Fruit fly (Drosophila melanogaster) whole organism, embryonic: ENCODE measurements around the gene opa.

Experiments used
- CG10321 ChIP-seq: fragments of 200-800 bp; sonication (Bioruptor generic); IDR thresholded peaks from 2 replicates; pipeline ENCODE4 v1.3.6; 2022; ENCODE audit warnings: missing biosample characterization, missing genetic modification characterization
- CG10543 ChIP-seq: fragments of 200-800 bp; sonication (Bioruptor generic); optimal IDR thresholded peaks from 3 replicates; lab custom pipeline; 2017; ENCODE audit warnings: missing biosample characterization, mild to moderate bottlenecking, missing genetic modification characterization, moderate library complexity
- CG10959 ChIP-seq: fragments of 200-800 bp; sonication (Bioruptor generic); IDR thresholded peaks from 2 replicates; pipeline ENCODE4 v1.3.6; 2022; ENCODE audit warnings: missing biosample characterization, missing genetic modification characterization
- CG12219 ChIP-seq: fragments of 200-800 bp; sonication (Bioruptor generic); optimal IDR thresholded peaks from 3 replicates; lab custom pipeline; 2018; ENCODE audit warnings: missing biosample characterization, mild to moderate bottlenecking, missing genetic modification characterization
- CG12769 ChIP-seq: fragments of 200-800 bp; sonication (Bioruptor generic); optimal IDR thresholded peaks from 2 replicates; lab custom pipeline; 2019; ENCODE audit warnings: missing biosample characterization, mild to moderate bottlenecking, missing genetic modification characterization, moderate library complexity
- CG13296 ChIP-seq: fragments of 200-800 bp; sonication (Bioruptor generic); optimal IDR thresholded peaks from 3 replicates; lab custom pipeline; 2018; ENCODE audit warnings: missing biosample characterization, mild to moderate bottlenecking, missing genetic modification characterization
- CG13894 ChIP-seq: fragments of 200-800 bp; sonication (Bioruptor generic); optimal IDR thresholded peaks from 3 replicates; lab custom pipeline; 2018; ENCODE audit warnings: missing biosample characterization, mild to moderate bottlenecking, missing genetic modification characterization, moderate library complexity
- CG15073 ChIP-seq: fragments of 200-800 bp; sonication (Bioruptor generic); optimal IDR thresholded peaks from 2 replicates; lab custom pipeline; 2016; ENCODE audit warnings: missing biosample characterization, missing genetic modification characterization
- CG17359 ChIP-seq: fragments of 200-800 bp; sonication (Bioruptor generic); optimal IDR thresholded peaks from 3 replicates; lab custom pipeline; 2018; ENCODE audit warnings: missing biosample characterization, mild to moderate bottlenecking, missing genetic modification characterization, moderate library complexity
- CG3163 ChIP-seq: fragments of 200-800 bp; sonication (Bioruptor generic); optimal IDR thresholded peaks from 3 replicates; lab custom pipeline; 2016; ENCODE audit warnings: missing biosample characterization, missing genetic modification characterization
- CG34422 ChIP-seq: fragments of 200-800 bp; sonication (Bioruptor generic); IDR thresholded peaks from 3 replicates; pipeline ENCODE4 v1.3.6; 2022; ENCODE audit warnings: missing biosample characterization, missing genetic modification characterization
- CG4707 ChIP-seq: fragments of 200-800 bp; sonication (Bioruptor generic); optimal IDR thresholded peaks from 2 replicates; lab custom pipeline; 2018; ENCODE audit warnings: missing biosample characterization, mild to moderate bottlenecking, missing genetic modification characterization, moderate library complexity
- CG4820 ChIP-seq: fragments of 200-800 bp; sonication (Bioruptor generic); optimal IDR thresholded peaks from 3 replicates; lab custom pipeline; 2016; ENCODE audit warnings: missing biosample characterization, missing genetic modification characterization
- CG6689 ChIP-seq: fragments of 200-800 bp; sonication (Bioruptor generic); IDR thresholded peaks from 2 replicates; pipeline ENCODE4 v1.3.6; 2022; ENCODE audit warnings: missing biosample characterization, missing genetic modification characterization
- CG6791 ChIP-seq: fragments of 200-800 bp; sonication (Bioruptor generic); IDR thresholded peaks from 3 replicates; pipeline ENCODE4 v1.3.6; 2022; ENCODE audit warnings: missing biosample characterization, missing genetic modification characterization; ENCODE audit not compliant: partially characterized antibody
- CG7271 ChIP-seq: fragments of 200-800 bp; sonication (Bioruptor generic); optimal IDR thresholded peaks from 2 replicates; lab custom pipeline; 2018; ENCODE audit warnings: missing biosample characterization, mild to moderate bottlenecking, missing genetic modification characterization, moderate library complexity
- CG7745 ChIP-seq: fragments of 200-800 bp; sonication (Bioruptor generic); optimal IDR thresholded peaks from 2 replicates; lab custom pipeline; 2018; ENCODE audit warnings: missing biosample characterization, mild to moderate bottlenecking, missing genetic modification characterization, moderate library complexity
- Chrac-16 ChIP-seq: fragments of 200-800 bp; sonication (Bioruptor generic); optimal IDR thresholded peaks from 3 replicates; lab custom pipeline; 2016; ENCODE audit warnings: missing biosample characterization, missing genetic modification characterization
- CrebB ChIP-seq: fragments of 200-800 bp; sonication (Bioruptor generic); optimal IDR thresholded peaks from 3 replicates; lab custom pipeline; 2018; ENCODE audit warnings: missing biosample characterization, mild to moderate bottlenecking, missing genetic modification characterization
- Dfd ChIP-seq, 2 experiments: fragments of >200 bp; optimal IDR thresholded peaks; 2 replicates each; lab custom pipeline; 2017; ENCODE audit warnings: missing biosample characterization in 2 of 2, missing genetic modification characterization in 2 of 2
- HHEX ChIP-seq: fragments of 200-800 bp; sonication (Bioruptor generic); optimal IDR thresholded peaks from 3 replicates; lab custom pipeline; 2017; ENCODE audit warnings: missing biosample characterization, mild to moderate bottlenecking, missing genetic modification characterization, missing genetic modification reagents
- Hmx ChIP-seq: fragments of 200-800 bp; sonication (Bioruptor generic); optimal IDR thresholded peaks from 2 replicates; lab custom pipeline; 2016; ENCODE audit warnings: missing biosample characterization, missing genetic modification characterization
- Med ChIP-seq: fragments of 200-800 bp; sonication (Bioruptor generic); peaks from one replicate; lab custom pipeline; 2016; ENCODE audit warnings: missing biosample characterization, missing genetic modification characterization, mild to moderate bottlenecking, inconsistent platforms, moderate library complexity
- Opbp ChIP-seq: fragments of 200-800 bp; sonication (Bioruptor generic); IDR thresholded peaks from 3 replicates; pipeline ENCODE4 v1.3.6; 2022; ENCODE audit warnings: missing biosample characterization, missing genetic modification characterization; ENCODE audit not compliant: partially characterized antibody
- Poxn ChIP-seq: fragments of 200-800 bp; sonication (Bioruptor generic); IDR thresholded peaks from 2 replicates; pipeline ENCODE4 v1.3.6; 2022; ENCODE audit warnings: missing biosample characterization, missing genetic modification characterization
- Rx ChIP-seq: fragments of 200-800 bp; sonication (Bioruptor generic); IDR thresholded peaks from 2 replicates; pipeline ENCODE4 v1.3.6; 2022; ENCODE audit warnings: missing biosample characterization, missing genetic modification characterization
- Side ChIP-seq: fragments of 200-800 bp; sonication (Bioruptor generic); optimal IDR thresholded peaks from 2 replicates; lab custom pipeline; 2016; ENCODE audit warnings: missing biosample characterization, missing genetic modification characterization
- Sry-δ ChIP-seq: fragments of 200-800 bp; sonication (Bioruptor generic); optimal IDR thresholded peaks from 2 replicates; lab custom pipeline; 2016; ENCODE audit warnings: missing biosample characterization, missing genetic modification characterization
- Ssrp ChIP-seq: fragments of 200-800 bp; sonication (Bioruptor generic); optimal IDR thresholded peaks from 2 replicates; lab custom pipeline; 2018; ENCODE audit warnings: missing biosample characterization, mild to moderate bottlenecking, missing genetic modification characterization, moderate library complexity
- amos ChIP-seq: fragments of 200-800 bp; sonication (Bioruptor generic); IDR thresholded peaks from 2 replicates; pipeline ENCODE4 v1.3.6; 2022; ENCODE audit warnings: missing biosample characterization, missing genetic modification characterization; ENCODE audit not compliant: partially characterized antibody
- aop ChIP-seq: fragments of 200-800 bp; sonication (Bioruptor generic); IDR thresholded peaks from 2 replicates; pipeline ENCODE4 v1.3.6; 2022; ENCODE audit warnings: missing biosample characterization, missing genetic modification characterization
- bbx ChIP-seq: fragments of 200-800 bp; sonication (Bioruptor generic); IDR thresholded peaks from 2 replicates; pipeline ENCODE4 v1.3.6; 2022; ENCODE audit warnings: missing biosample characterization, missing genetic modification characterization; ENCODE audit not compliant: partially characterized antibody
- cas ChIP-seq: fragments of 200-800 bp; sonication (Bioruptor generic); IDR thresholded peaks from 2 replicates; pipeline ENCODE4 v1.3.6; 2022; ENCODE audit warnings: missing biosample characterization, missing genetic modification characterization
- chinmo ChIP-seq: fragments of 200-800 bp; sonication (Bioruptor generic); IDR thresholded peaks from 4 replicates; pipeline ENCODE4 v1.3.6; 2022; ENCODE audit warnings: missing biosample characterization, missing genetic modification characterization; ENCODE audit not compliant: partially characterized antibody
- ci ChIP-seq: fragments of 200-800 bp; sonication (Bioruptor generic); IDR thresholded peaks from 3 replicates; pipeline ENCODE4 v1.3.6; 2022; ENCODE audit warnings: missing biosample characterization, missing genetic modification characterization
- gce ChIP-seq: fragments of 200-800 bp; sonication (Bioruptor generic); IDR thresholded peaks from 3 replicates; pipeline ENCODE4 v1.3.6; 2022; ENCODE audit warnings: missing biosample characterization, missing genetic modification characterization
- her ChIP-seq: fragments of 200-800 bp; sonication (Bioruptor generic); optimal IDR thresholded peaks from 2 replicates; lab custom pipeline; 2016; ENCODE audit warnings: missing biosample characterization, missing genetic modification characterization
- kah ChIP-seq: fragments of 200-800 bp; sonication (Bioruptor generic); optimal IDR thresholded peaks from 2 replicates; lab custom pipeline; 2018; ENCODE audit warnings: missing biosample characterization, mild to moderate bottlenecking, missing genetic modification characterization
- nom ChIP-seq: fragments of 200-800 bp; sonication (Bioruptor generic); optimal IDR thresholded peaks from 2 replicates; lab custom pipeline; 2017; ENCODE audit warnings: missing biosample characterization, missing genetic modification characterization, mild to moderate bottlenecking, moderate library complexity, missing genetic modification reagents
- onecut ChIP-seq: fragments of 200-800 bp; sonication (Bioruptor generic); IDR thresholded peaks from 2 replicates; pipeline ENCODE4 v1.3.6; 2022; ENCODE audit warnings: missing biosample characterization, missing genetic modification characterization
- psq ChIP-seq: fragments of 200-800 bp; sonication (Bioruptor generic); optimal IDR thresholded peaks from 2 replicates; lab custom pipeline; 2017; ENCODE audit warnings: missing biosample characterization, missing genetic modification characterization
- pzg ChIP-seq: fragments of 200-800 bp; sonication (Bioruptor generic); optimal IDR thresholded peaks from 3 replicates; lab custom pipeline; 2018; ENCODE audit warnings: missing biosample characterization, mild to moderate bottlenecking, missing genetic modification characterization, moderate library complexity
- row ChIP-seq: fragments of 200-800 bp; sonication (Bioruptor generic); IDR thresholded peaks from 3 replicates; pipeline ENCODE4 v1.3.6; 2022; ENCODE audit warnings: missing biosample characterization, missing genetic modification characterization
- sd ChIP-seq: fragments of 200-800 bp; sonication (Bioruptor generic); optimal IDR thresholded peaks from 3 replicates; lab custom pipeline; 2018; ENCODE audit warnings: missing biosample characterization, mild to moderate bottlenecking, missing genetic modification characterization, moderate library complexity
- seq ChIP-seq: fragments of 200-800 bp; sonication (Bioruptor generic); IDR thresholded peaks from 2 replicates; pipeline ENCODE4 v1.3.6; 2022; ENCODE audit warnings: missing biosample characterization, missing genetic modification characterization
- sug ChIP-seq: fragments of 200-800 bp; optimal IDR thresholded peaks from 2 replicates; lab custom pipeline; 2019; ENCODE audit warnings: missing biosample characterization, mild to moderate bottlenecking, missing genetic modification characterization, moderate library complexity
- vfl ChIP-seq: fragments of 200-800 bp; sonication (Bioruptor generic); optimal IDR thresholded peaks from 2 replicates; lab custom pipeline; 2016; ENCODE audit warnings: missing biosample characterization, missing genetic modification characterization
- zen2 ChIP-seq: fragments of 200-800 bp; sonication (Bioruptor generic); IDR thresholded peaks from 3 replicates; pipeline ENCODE4 v1.3.6; 2022; ENCODE audit warnings: missing biosample characterization, missing genetic modification characterization; ENCODE audit not compliant: partially characterized antibody

Gene opa

dm6 chr3R:4809944-4810653 lies 42.5 kb upstream of the opa start (continued):
- TF ChIP-seq CG34422 (GFP tag; lab: Robert Waterston, UW) (0 out of 3 replicates have a peak, but pooled peaks have one; percentile 40), amos (GFP tag; lab: Robert Waterston, UW) (peak; percentile 30; the same call in 1 of the 2 replicates), seq (GFP tag; lab: Robert Waterston, UW) (no peak), Ssrp (no peak), psq (GFP tag; lab: Kevin White, UChicago) (peak; percentile 67), vfl (GFP tag; lab: Kevin White, UChicago) (no peak), CG17359 (tag; lab: Kevin White, UChicago) (no peak), CG4820 (GFP tag; lab: Kevin White, UChicago) (peak; percentile 28), Opbp (GFP tag; lab: Robert Waterston, UW) (0 out of 3 replicates have a peak, but pooled peaks have one; percentile 48), CG15073 (GFP tag; lab: Kevin White, UChicago) (no peak), Side (no peak), sug (tag; lab: Kevin White, UChicago) (peak; percentile 63), aop (GFP tag; lab: Robert Waterston, UW) (peak; percentile 75; the same call in 1 of the 2 replicates), CG10543 (GFP tag; lab: Kevin White, UChicago) (peak; percentile 53), CG13296 (GFP tag; lab: Kevin White, UChicago) (peak; percentile 3), CG6689 (GFP tag; lab: Robert Waterston, UW) (no peak), pzg (GFP tag; lab: Kevin White, UChicago) (no peak), cas (GFP tag; lab: Robert Waterston, UW) (no peak), Hmx (GFP tag; lab: Kevin White, UChicago) (no peak), her (no peak), CrebB (tag; lab: Kevin White, UChicago) (peak; percentile 23), CG10959 (GFP tag; lab: Robert Waterston, UW) (no peak), Chrac-16 (GFP tag; lab: Kevin White, UChicago) (no peak), CG13894 (peak; percentile 49), bbx (GFP tag; lab: Robert Waterston, UW) (peak; percentile 24; the same call in 1 of the 2 replicates), Poxn (GFP tag; lab: Robert Waterston, UW) (no peak), kah (GFP tag; lab: Kevin White, UChicago) (no peak), CG7271 (tag; lab: Kevin White, UChicago) (no peak), HHEX (no peak), CG10321 (GFP tag; lab: Robert Waterston, UW) (no peak), gce (GFP tag; lab: Robert Waterston, UW) (peak; percentile 14; the same call in 1 of the 3 replicates), CG12219 (GFP tag; lab: Kevin White, UChicago) (peak; percentile 2), CG7745 (tag; lab: Kevin White, UChicago) (no peak), Sry-δ (GFP tag; lab: Kevin White, UChicago) (no peak), chinmo (peak; percentile 90; the same call in 3 of the 4 replicates), CG12769 (tag; lab: Kevin White, UChicago) (peak; percentile 51), CG4707 (GFP tag; lab: Kevin White, UChicago) (no peak), Rx (no peak), nom (GFP tag; lab: Kevin White, UChicago) (peak; percentile 82), ci (GFP tag; lab: Robert Waterston, UW) (no peak; the same call in 2 of the 3 replicates), CG3163 (GFP tag; lab: Kevin White, UChicago) (peak; percentile 29), sd (tag; lab: Kevin White, UChicago) (peak; percentile 27), zen2 (GFP tag; lab: Robert Waterston, UW) (peak; percentile 38; the same call in 1 of the 3 replicates), onecut (GFP tag; lab: Robert Waterston, UW) (0 out of 2 replicates have a peak, but pooled peaks have one; percentile 9), row (no peak), Med (GFP tag; lab: Kevin White, UChicago) (peak; percentile 78), Dfd (GFP tag; optimal IDR thresholded peaks at IDR 0.05; lab: Kevin White, UChicago) (no peak), CG6791 (GFP tag; lab: Robert Waterston, UW) (peak; percentile 14; the same call in 1 of the 3 replicates)
